Worm (Caenorhabditis elegans) whole organism, mixed stage, embryonic: ENCODE results near the gene C25F9.2.

Experiments
- pha-4 ChIP-seq: fragments of 150-350 bp; optimal IDR thresholded peaks from 2 replicates; lab custom pipeline; 2018; ENCODE audit warnings: missing biosample characterization, missing genetic modification reagents, missing genetic modification characterization
- ztf-11 ChIP-seq: fragments of 150-350 bp; optimal IDR thresholded peaks from 2 replicates; lab custom pipeline; 2014; ENCODE audit warnings: missing biosample characterization, missing genetic modification characterization

ce11 chrV:19449544-19449943 lies 28.3 kb downstream of the C25F9.2 start, which contains the start of gene M04C3.5:
- TF ChIP-seq pha-4: no peak
- no peak for TF ChIP-seq ztf-11 (tag; lab: Kevin White, UChicago)
